Worm (Caenorhabditis elegans) whole organism, early embryonic: Measurements from ENCODE around the gene del-8.

Source experiments
- B0310.2 ChIP-seq: sonication (generic microtip); optimal IDR thresholded peaks from 2 replicates; lab custom pipeline; 2016; ENCODE audit warnings: mild to moderate bottlenecking, missing genetic modification characterization, missing compliant biosample characterization
- ama-1 ChIP-seq: fragments of 150-350 bp; optimal IDR thresholded peaks from 2 replicates; lab custom pipeline; 2014
- ceh-13 ChIP-seq: fragments of 200-800 bp; sonication (Bioruptor generic); optimal IDR thresholded peaks from 2 replicates; lab custom pipeline; 2018; ENCODE audit warnings: mild to moderate bottlenecking, missing genetic modification characterization, missing compliant biosample characterization
- flt-1 ChIP-seq: fragments of 200-800 bp; sonication (Bioruptor generic); IDR thresholded peaks from 2 replicates; pipeline ENCODE4 v1.3.6; 2022; ENCODE audit warnings: missing genetic modification characterization, missing compliant biosample characterization
- hmg-4 ChIP-seq: fragments of 200-800 bp; sonication (Bioruptor generic); optimal IDR thresholded peaks from 2 replicates; lab custom pipeline; 2018; ENCODE audit warnings: mild to moderate bottlenecking, missing genetic modification characterization, missing compliant biosample characterization
- pes-1 ChIP-seq: fragments of 200-800 bp; sonication (Bioruptor generic); IDR thresholded peaks from 2 replicates; pipeline ENCODE4 v1.3.6; 2022; ENCODE audit warnings: missing genetic modification reagents, missing genetic modification characterization, missing compliant biosample characterization
- scrt-1 ChIP-seq: fragments of 200-800 bp; sonication (Bioruptor generic); IDR thresholded peaks from 2 replicates; pipeline ENCODE4 v1.3.6; 2022; ENCODE audit warnings: missing genetic modification characterization, missing compliant biosample characterization
- sea-1 ChIP-seq: fragments of 200-800 bp; sonication (Bioruptor generic); conservative IDR thresholded peaks from 2 replicates; pipeline ENCODE4 v1.3.6; 2022; ENCODE audit warnings: missing genetic modification characterization, missing compliant biosample characterization
- tbx-11 ChIP-seq: fragments of 200-800 bp; sonication (Bioruptor generic); IDR thresholded peaks from 2 replicates; pipeline ENCODE4 v1.3.6; 2022; ENCODE audit warnings: missing genetic modification characterization, missing compliant biosample characterization

ce11 chrX:9637700-9638099 is 48.5 kb downstream of the del-8 start:
- TF ChIP-seq flt-1 (GFP tag; lab: Robert Waterston, UW) (peak; percentile 92), B0310.2 (peak; percentile 88), ama-1 (no peak), tbx-11 (GFP tag; lab: Robert Waterston, UW) (peak; percentile 90), sea-1 (GFP tag; lab: Robert Waterston, UW) (peak; percentile 96), ceh-13 (GFP tag; lab: Kevin White, UChicago) (peak; percentile 83), hmg-4 (GFP tag; lab: Kevin White, UChicago) (peak; percentile 90), pes-1 (GFP tag; lab: Robert Waterston, UW) (peak; percentile 96), scrt-1 (GFP tag; lab: Robert Waterston, UW) (peak; percentile 91)
